Worm (Caenorhabditis elegans): ENCODE data around the gene W06H8.2.

Gene W06H8.2

DNA sequence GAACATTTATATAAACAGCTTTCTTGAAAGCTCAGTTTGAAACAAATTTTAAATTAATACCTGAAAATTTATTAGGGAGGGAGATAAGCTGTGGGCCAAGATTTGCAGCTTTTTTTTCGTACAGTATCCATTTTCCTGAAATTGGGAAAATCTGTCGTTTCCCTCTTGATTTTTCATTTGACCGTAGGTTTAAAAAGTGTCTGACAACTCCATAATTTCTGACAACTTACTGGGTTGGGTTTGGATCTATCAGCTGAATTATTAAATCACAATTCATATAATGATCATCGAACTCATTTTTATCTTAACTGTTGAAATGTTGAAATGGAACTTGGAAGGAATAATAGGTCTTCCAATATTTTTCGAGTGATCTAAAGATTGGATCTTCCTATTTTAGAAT is 14.2 kb downstream of the W06H8.2 start:
- TF ChIP-seq chd-7 (tag; optimal IDR thresholded peaks at IDR 0.05) (peak; percentile 33), pha-4 (tag; optimal IDR thresholded peaks at IDR 0.05) (peak; percentile 43), madf-10 (tag; optimal IDR thresholded peaks at IDR 0.05) (peak; percentile 35), C17E4.6 (GFP tag; IDR thresholded peaks at IDR 0.05) (no peak), mel-28 (tag; optimal IDR thresholded peaks at IDR 0.05; ENCODE audit: borderline replicate concordance) (no peak), ceh-27 (GFP tag; optimal IDR thresholded peaks at IDR 0.05) (no peak), hlh-12 (tag; optimal IDR thresholded peaks at IDR 0.05) (no peak), nfya-2 (GFP tag; IDR thresholded peaks at IDR 0.05) (0 out of 2 replicates have a peak, but pooled peaks have one; percentile 65), ama-1 (optimal IDR thresholded peaks at IDR 0.05) (peak; percentile 85), ama-1 (GFP tag; optimal IDR thresholded peaks at IDR 0.05) (no peak), lsl-1 (GFP tag; optimal IDR thresholded peaks at IDR 0.05) (no peak), cebp-1 (GFP tag; IDR thresholded peaks at IDR 0.05) (no peak), cebp-1 (tag; optimal IDR thresholded peaks at IDR 0.05) (peak; percentile 45), pbrm-1 (GFP tag; IDR thresholded peaks at IDR 0.05) (0 out of 2 replicates have a peak, but pooled peaks have one; percentile 28), lin-35 (GFP tag; optimal IDR thresholded peaks at IDR 0.05) (peak in 1 of 3 experiments; percentile 55), nhr-90 (tag; optimal IDR thresholded peaks at IDR 0.05) (no peak), Y95B8A.8 (GFP tag; IDR thresholded peaks at IDR 0.05) (0 out of 2 replicates have a peak, but pooled peaks have one; percentile 19), tlf-1 (GFP tag; optimal IDR thresholded peaks at IDR 0.05) (no peak), hmg-20 (GFP tag; IDR thresholded peaks at IDR 0.05) (no peak), ccch-3 (GFP tag; optimal IDR thresholded peaks at IDR 0.05) (no peak), atf-7 (tag; optimal IDR thresholded peaks at IDR 0.05) (peak; percentile 41), Y56A3A.18 (GFP tag; IDR thresholded peaks at IDR 0.05) (0 out of 2 replicates have a peak, but pooled peaks have one; percentile 7), tbp1 (GFP tag; optimal IDR thresholded peaks at IDR 0.05) (no peak), die-1 (tag; optimal IDR thresholded peaks at IDR 0.05) (no peak), ztf-3 (GFP tag; optimal IDR thresholded peaks at IDR 0.05) (no peak), bed-1 (GFP tag; IDR thresholded peaks at IDR 0.05) (no peak), mcd-1 (GFP tag; IDR thresholded peaks at IDR 0.05) (no peak), nfyb-1 (GFP tag; IDR thresholded peaks at IDR 0.05) (0 out of 2 replicates have a peak, but pooled peaks have one; percentile 35), lag-1 (GFP tag; IDR thresholded peaks at IDR 0.05) (no peak), dpff-1 (tag; optimal IDR thresholded peaks at IDR 0.05) (no peak), nhr-27 (tag; optimal IDR thresholded peaks at IDR 0.05) (no peak), snpc-4 (GFP tag; optimal IDR thresholded peaks at IDR 0.05) (peak; percentile 8), snpc-4 (tag; optimal IDR thresholded peaks at IDR 0.05) (no peak), Y53G8AR.9 (GFP tag; conservative IDR thresholded peaks at IDR 0.05) (0 out of 2 replicates have a peak, but pooled peaks have one; percentile 55), B0261.1 (tag; optimal IDR thresholded peaks at IDR 0.05) (no peak)

ce11 chrV:6221292-6221691 is 14.7 kb downstream of the W06H8.2 start:
- TF ChIP-seq egl-44 (GFP tag; IDR thresholded peaks at IDR 0.05) (no peak), ztf-22 (GFP tag; optimal IDR thresholded peaks at IDR 0.05) (peak; percentile 43), dpff-1 (tag; optimal IDR thresholded peaks at IDR 0.05) (peak; percentile 8), aptf-3 (GFP tag; IDR thresholded peaks at IDR 0.05) (0 out of 2 replicates have a peak, but pooled peaks have one; percentile 11), ztf-26 (tag; optimal IDR thresholded peaks at IDR 0.05) (no peak), bed-1 (GFP tag; IDR thresholded peaks at IDR 0.05) (0 out of 2 replicates have a peak, but pooled peaks have one; percentile 44), madf-3 (GFP tag; IDR thresholded peaks at IDR 0.05) (0 out of 2 replicates have a peak, but pooled peaks have one; percentile 32), ZK185.1 (tag; optimal IDR thresholded peaks at IDR 0.05; ENCODE audit: poor library complexity, severe bottlenecking) (no peak), nfya-2 (GFP tag; IDR thresholded peaks at IDR 0.05) (0 out of 2 replicates have a peak, but pooled peaks have one; percentile 2), athp-1 (tag; optimal IDR thresholded peaks at IDR 0.05) (peak; percentile 43), Y56A3A.18 (GFP tag; IDR thresholded peaks at IDR 0.05) (peak; percentile 29; the same call in 1 of the 2 replicates), snpc-3.4 (tag; optimal IDR thresholded peaks at IDR 0.05) (peak; percentile 3), Y67H2A.10 (GFP tag; conservative IDR thresholded peaks at IDR 0.05) (no peak), chd-7 (tag; optimal IDR thresholded peaks at IDR 0.05) (peak; percentile 44), B0019.2 (GFP tag; conservative IDR thresholded peaks at IDR 0.05) (0 out of 2 replicates have a peak, but pooled peaks have one; percentile 8), Y53G8AR.9 (GFP tag; conservative IDR thresholded peaks at IDR 0.05) (peak; percentile 23), lin-26 (GFP tag; IDR thresholded peaks at IDR 0.05) (0 out of 2 replicates have a peak, but pooled peaks have one; percentile 21), ama-1 (optimal IDR thresholded peaks at IDR 0.05) (peak; percentile 22), ama-1 (GFP tag; optimal IDR thresholded peaks at IDR 0.05) (no peak)
